Worm (Caenorhabditis elegans): ENCODE measurements around the gene srxa-1.
A peak's percentile ranks its signal among the peaks of the same experiment; 100 is the strongest.

Gene srxa-1

DNA sequence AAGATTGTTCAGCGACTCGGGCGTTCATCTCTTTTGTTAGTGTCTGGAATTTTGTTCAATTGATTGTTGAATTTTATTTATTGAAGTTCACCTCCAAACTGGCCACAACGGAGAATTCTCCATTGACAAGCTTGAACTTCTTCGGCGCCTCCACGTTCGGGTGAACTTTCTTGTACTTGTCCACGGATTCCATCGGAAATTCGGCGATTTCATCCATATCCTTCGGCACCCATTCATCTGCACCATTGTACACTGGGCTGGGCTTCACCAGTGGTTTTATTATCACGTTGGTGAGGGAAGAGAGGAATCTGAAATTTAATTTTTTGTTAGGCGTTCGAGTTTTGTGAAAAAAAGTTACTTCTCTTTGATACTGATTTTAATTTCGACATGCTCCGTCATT is 4.4 kb upstream of the srxa-1 start:
- TF ChIP-seq med-1 (GFP tag; optimal IDR thresholded peaks at IDR 0.05; ENCODE audit: insufficient read depth), result no peak
- no peak for TF ChIP-seq ztf-29 (GFP tag; IDR thresholded peaks at IDR 0.05)
- no peak for TF ChIP-seq ztf-23 (GFP tag; IDR thresholded peaks at IDR 0.05)
- no peak for TF ChIP-seq flt-1 (GFP tag; IDR thresholded peaks at IDR 0.05)
- TF ChIP-seq ref-1 (GFP tag; conservative IDR thresholded peaks at IDR 0.05), result no peak
- no peak for TF ChIP-seq cog-1 (tag; optimal IDR thresholded peaks at IDR 0.05)
- no peak for TF ChIP-seq T22C8.4 (GFP tag; IDR thresholded peaks at IDR 0.05)
- no peak for TF ChIP-seq klf-2 (GFP tag; conservative IDR thresholded peaks at IDR 0.05)
- no peak for TF ChIP-seq tab-1 (GFP tag; IDR thresholded peaks at IDR 0.05)

- no peak for TF ChIP-seq ztf-29 (GFP tag; IDR thresholded peaks at IDR 0.05)
- peak; percentile 54 for TF ChIP-seq cog-1 (tag; optimal IDR thresholded peaks at IDR 0.05)
- no peak for TF ChIP-seq tab-1 (GFP tag; IDR thresholded peaks at IDR 0.05)
Observed at ce11 chrV:20728763-20729350, 3.0 kb upstream of the srxa-1 start, which contains the start of gene ipla-3. TSS of gene ipla-3 (minus strand) at chrV:20729272.

ce11 chrV:20734658-20735057 is 2.8 kb downstream of the srxa-1 start, which contains the start of gene srxa-6:
TSS of gene srxa-6 (plus strand) at chrV:20734958.
- TF ChIP-seq flt-1 (GFP tag; IDR thresholded peaks at IDR 0.05) (no peak), cog-1 (tag; optimal IDR thresholded peaks at IDR 0.05) (no peak), tab-1 (GFP tag; IDR thresholded peaks at IDR 0.05) (no peak), ref-1 (GFP tag; conservative IDR thresholded peaks at IDR 0.05) (no peak), klf-2 (GFP tag; conservative IDR thresholded peaks at IDR 0.05) (no peak), T22C8.4 (GFP tag; IDR thresholded peaks at IDR 0.05) (no peak), ztf-29 (GFP tag; IDR thresholded peaks at IDR 0.05) (no peak), med-1 (GFP tag; optimal IDR thresholded peaks at IDR 0.05; ENCODE audit: insufficient read depth) (no peak), ztf-23 (GFP tag; IDR thresholded peaks at IDR 0.05) (no peak)

DNA sequence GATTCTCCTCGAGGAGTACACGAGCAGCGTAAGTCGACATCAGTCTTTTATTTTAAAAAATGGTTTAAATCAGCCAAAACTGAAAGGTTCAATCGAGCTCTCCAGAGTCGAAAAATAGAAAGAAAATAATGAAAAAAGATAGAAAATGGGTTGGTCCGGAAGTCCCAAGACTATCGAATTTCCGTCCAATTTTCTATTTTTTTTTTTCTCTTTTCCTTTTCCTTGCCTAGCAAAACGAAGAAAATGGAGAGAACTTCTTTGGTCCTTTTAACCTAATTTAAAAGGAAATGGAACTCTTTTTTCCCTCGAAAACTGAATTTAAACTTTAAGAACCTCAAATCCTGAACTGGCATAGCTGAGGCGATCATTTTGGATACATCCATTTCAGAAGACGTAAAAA is 7.5 kb downstream of the srxa-1 start:
- TF ChIP-seq ztf-29 (GFP tag; IDR thresholded peaks at IDR 0.05), result no peak
- no peak for TF ChIP-seq T22C8.4 (GFP tag; IDR thresholded peaks at IDR 0.05)
- no peak for TF ChIP-seq tab-1 (GFP tag; IDR thresholded peaks at IDR 0.05)
- TF ChIP-seq flt-1 (GFP tag; IDR thresholded peaks at IDR 0.05), result no peak
- no peak for TF ChIP-seq cog-1 (tag; optimal IDR thresholded peaks at IDR 0.05)
- no peak for TF ChIP-seq med-1 (GFP tag; optimal IDR thresholded peaks at IDR 0.05; ENCODE audit: insufficient read depth)
- no peak for TF ChIP-seq klf-2 (GFP tag; conservative IDR thresholded peaks at IDR 0.05)
- no peak for TF ChIP-seq ztf-23 (GFP tag; IDR thresholded peaks at IDR 0.05)
- no peak for TF ChIP-seq ref-1 (GFP tag; conservative IDR thresholded peaks at IDR 0.05)

- TF ChIP-seq klf-2 (GFP tag; conservative IDR thresholded peaks at IDR 0.05) (no peak), tab-1 (GFP tag; IDR thresholded peaks at IDR 0.05) (no peak), med-1 (GFP tag; optimal IDR thresholded peaks at IDR 0.05; ENCODE audit: insufficient read depth) (no peak), ztf-23 (GFP tag; IDR thresholded peaks at IDR 0.05) (no peak), ref-1 (GFP tag; conservative IDR thresholded peaks at IDR 0.05) (no peak), cog-1 (tag; optimal IDR thresholded peaks at IDR 0.05) (no peak), T22C8.4 (GFP tag; IDR thresholded peaks at IDR 0.05) (no peak), flt-1 (GFP tag; IDR thresholded peaks at IDR 0.05) (no peak), ztf-29 (GFP tag; IDR thresholded peaks at IDR 0.05) (no peak)
Observed at ce11 chrV:20744290-20744837, 12.5 kb downstream of the srxa-1 start, which contains the start of gene dnj-25. TSS of gene dnj-25 (minus strand) at chrV:20744346.

DNA sequence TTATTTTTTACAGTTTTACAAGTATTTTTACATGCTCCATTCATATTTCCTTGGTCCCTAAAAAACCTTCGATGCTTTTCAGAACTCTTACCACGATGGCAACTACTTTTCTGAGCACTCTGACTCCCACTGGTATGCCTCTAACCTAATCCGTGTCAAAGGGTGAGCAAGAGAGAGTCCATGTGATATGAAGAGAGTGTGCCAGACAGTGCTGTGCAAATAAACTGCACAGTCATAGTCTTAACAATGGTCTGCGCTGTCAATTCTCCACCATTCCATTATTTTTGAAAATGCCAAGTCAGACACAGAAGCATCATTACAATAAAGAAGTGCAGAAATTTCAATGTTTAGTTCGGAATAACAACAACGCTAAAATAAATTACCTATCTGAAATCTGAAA is 13.4 kb downstream of the srxa-1 start:
- TF ChIP-seq T22C8.4 (GFP tag; IDR thresholded peaks at IDR 0.05) (no peak), ztf-29 (GFP tag; IDR thresholded peaks at IDR 0.05) (no peak), tab-1 (GFP tag; IDR thresholded peaks at IDR 0.05) (no peak), med-1 (GFP tag; optimal IDR thresholded peaks at IDR 0.05; ENCODE audit: insufficient read depth) (no peak), ztf-23 (GFP tag; IDR thresholded peaks at IDR 0.05) (no peak), flt-1 (GFP tag; IDR thresholded peaks at IDR 0.05) (no peak)

ce11 chrV:20746805-20747204 is 14.9 kb downstream of the srxa-1 start:
- TF ChIP-seq klf-2 (GFP tag; conservative IDR thresholded peaks at IDR 0.05) (no peak), ref-1 (GFP tag; conservative IDR thresholded peaks at IDR 0.05) (no peak), tab-1 (GFP tag; IDR thresholded peaks at IDR 0.05) (no peak), ztf-23 (GFP tag; IDR thresholded peaks at IDR 0.05) (no peak), flt-1 (GFP tag; IDR thresholded peaks at IDR 0.05) (no peak)

- TF ChIP-seq flt-1 (GFP tag; IDR thresholded peaks at IDR 0.05) (no peak), med-1 (GFP tag; optimal IDR thresholded peaks at IDR 0.05; ENCODE audit: insufficient read depth) (no peak), ztf-29 (GFP tag; IDR thresholded peaks at IDR 0.05) (no peak), ztf-23 (GFP tag; IDR thresholded peaks at IDR 0.05) (no peak), T22C8.4 (GFP tag; IDR thresholded peaks at IDR 0.05) (no peak), cog-1 (tag; optimal IDR thresholded peaks at IDR 0.05) (no peak), klf-2 (GFP tag; conservative IDR thresholded peaks at IDR 0.05) (no peak), ref-1 (GFP tag; conservative IDR thresholded peaks at IDR 0.05) (no peak), tab-1 (GFP tag; IDR thresholded peaks at IDR 0.05) (no peak)
Observed at ce11 chrV:20747964-20748363, 16.1 kb downstream of the srxa-1 start.

- TF ChIP-seq med-1 (GFP tag; optimal IDR thresholded peaks at IDR 0.05; ENCODE audit: insufficient read depth), result no peak
- no peak for TF ChIP-seq T22C8.4 (GFP tag; IDR thresholded peaks at IDR 0.05)
- no peak for TF ChIP-seq ref-1 (GFP tag; conservative IDR thresholded peaks at IDR 0.05)
- TF ChIP-seq klf-2 (GFP tag; conservative IDR thresholded peaks at IDR 0.05), result no peak
- no peak for TF ChIP-seq ztf-23 (GFP tag; IDR thresholded peaks at IDR 0.05)
- TF ChIP-seq tab-1 (GFP tag; IDR thresholded peaks at IDR 0.05), result no peak
Observed at ce11 chrV:20749098-20749497, 17.2 kb downstream of the srxa-1 start.

ce11 chrV:20752609-20753102 is 20.8 kb downstream of the srxa-1 start, which contains the start of gene pha-4:
TSS of gene pha-4 (plus strand) at chrV:20753052.
- TF ChIP-seq ztf-29 (GFP tag; IDR thresholded peaks at IDR 0.05) (0 out of 2 replicates have a peak, but pooled peaks have one; percentile 39), med-1 (GFP tag; optimal IDR thresholded peaks at IDR 0.05; ENCODE audit: insufficient read depth) (no peak)

All from whole organism, midembryonic.